Fruit fly (Drosophila melanogaster): ENCODE results near the gene MED30.

Gene MED30

DNA sequence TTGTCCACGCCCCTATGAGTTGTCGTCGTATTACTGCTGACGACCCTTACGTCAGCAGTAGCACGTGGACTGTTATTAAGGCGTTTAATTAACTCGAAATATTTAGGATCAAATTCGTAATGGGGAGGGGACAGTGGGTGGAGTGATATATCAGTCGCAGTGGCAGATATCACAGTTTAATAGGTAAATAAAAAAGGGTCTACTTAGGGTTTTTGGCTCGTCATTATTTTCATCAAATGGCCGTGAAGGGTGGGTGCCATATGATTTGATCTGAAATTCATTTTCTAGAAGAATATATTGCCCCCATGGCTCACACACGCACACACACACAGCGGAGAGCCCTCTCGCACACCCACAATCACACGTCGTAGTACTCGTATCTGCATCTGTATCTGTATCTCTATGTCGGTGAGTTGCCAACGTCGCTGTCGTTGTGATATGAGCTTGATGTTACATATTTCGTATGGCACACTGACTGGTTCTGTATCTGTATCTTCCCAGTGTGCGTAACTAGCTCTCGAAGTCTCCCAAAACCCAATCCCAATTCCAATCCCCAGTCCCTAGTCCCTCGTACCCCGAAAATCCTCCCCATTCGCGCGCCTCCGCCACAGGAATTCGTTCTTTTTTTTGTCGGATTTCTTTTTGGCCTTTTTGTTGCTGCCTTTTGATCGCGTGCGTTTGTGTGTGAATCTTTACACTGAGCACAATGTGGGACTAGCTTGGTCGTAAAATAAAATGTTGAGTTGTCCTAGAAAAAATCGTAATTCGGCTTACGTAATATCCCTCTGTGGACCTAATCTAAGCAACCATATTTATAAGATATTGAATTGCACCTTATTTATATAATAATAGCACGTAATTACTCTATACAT lies 27.2 kb downstream of the MED30 start (continued):
- TF ChIP-seq lov (optimal IDR thresholded peaks at IDR 0.05) (no peak), lov (GFP tag; IDR thresholded peaks at IDR 0.05) (peak; percentile 58; the same call in 1 of the 3 replicates), Antp (GFP tag; optimal IDR thresholded peaks at IDR 0.05) (peak; percentile 16), CG42726 (GFP tag; IDR thresholded peaks at IDR 0.05; ENCODE audit: partially characterized antibody) (no peak), Hmr (GFP tag; optimal IDR thresholded peaks at IDR 0.05) (peak; percentile 1), CG11247 (GFP tag; IDR thresholded peaks at IDR 0.05) (peak; percentile 47; the same call in 1 of the 2 replicates), sens-2 (GFP tag; IDR thresholded peaks at IDR 0.05) (no peak), HmgZ (tag; optimal IDR thresholded peaks at IDR 0.05) (peak; percentile 6), CG13424 (tag; optimal IDR thresholded peaks at IDR 0.05) (peak; percentile 20), sug (tag; optimal IDR thresholded peaks at IDR 0.05) (peak; percentile 65), HLH4C (GFP tag; IDR thresholded peaks at IDR 0.05; ENCODE audit: partially characterized antibody) (no peak), CG9727 (GFP tag; optimal IDR thresholded peaks at IDR 0.05) (peak; percentile 5), zf30C (GFP tag; optimal IDR thresholded peaks at IDR 0.05) (peak; percentile 89), MBD-R2 (GFP tag; IDR thresholded peaks at IDR 0.05) (0 out of 2 replicates have a peak, but pooled peaks have one; percentile 22), NK7.1 (GFP tag; optimal IDR thresholded peaks at IDR 0.05) (no peak), fd102C (GFP tag; optimal IDR thresholded peaks at IDR 0.05) (no peak), Doc2 (GFP tag; IDR thresholded peaks at IDR 0.05) (no peak), crc (GFP tag; optimal IDR thresholded peaks at IDR 0.05) (no peak), CG34376 (GFP tag; optimal IDR thresholded peaks at IDR 0.05) (peak; percentile 65), CG8290 (GFP tag; optimal IDR thresholded peaks at IDR 0.05) (peak; percentile 10), CG8290 (tag; optimal IDR thresholded peaks at IDR 0.05) (no peak), bowl (GFP tag; IDR thresholded peaks at IDR 0.05) (no peak), pfk (GFP tag; optimal IDR thresholded peaks at IDR 0.05) (no peak), seq (GFP tag; IDR thresholded peaks at IDR 0.05) (no peak), CG3847 (GFP tag; IDR thresholded peaks at IDR 0.05) (peak; percentile 57), jumu (GFP tag; optimal IDR thresholded peaks at IDR 0.05) (no peak), CG16863 (GFP tag; optimal IDR thresholded peaks at IDR 0.05) (peak; percentile 19), CG11560 (tag; IDR thresholded peaks at IDR 0.05) (peak; percentile 20; the same call in 1 of the 3 replicates), az2 (GFP tag; optimal IDR thresholded peaks at IDR 0.05) (peak; percentile 34), CG1792 (GFP tag; optimal IDR thresholded peaks at IDR 0.05) (no peak), shn (GFP tag; optimal IDR thresholded peaks at IDR 0.05) (peak; percentile 4), Chrac-16 (GFP tag; optimal IDR thresholded peaks at IDR 0.05) (peak; percentile 36), lola (GFP tag; optimal IDR thresholded peaks at IDR 0.05) (peak in 2 of 3 experiments; percentile 15 to 56), Optix (GFP tag; IDR thresholded peaks at IDR 0.05) (no peak), CHES-1-like (GFP tag; optimal IDR thresholded peaks at IDR 0.05) (no peak), CG31441 (GFP tag; IDR thresholded peaks at IDR 0.05) (no peak), CG5245 (GFP tag; optimal IDR thresholded peaks at IDR 0.05) (no peak), al (GFP tag; IDR thresholded peaks at IDR 0.05) (peak; percentile 57), HLH3B (GFP tag; IDR thresholded peaks at IDR 0.05) (peak; percentile 12; the same call in 1 of the 2 replicates), CG13624 (GFP tag; optimal IDR thresholded peaks at IDR 0.05) (no peak), CG12659 (GFP tag; optimal IDR thresholded peaks at IDR 0.05) (peak; percentile 23), CG10979 (tag; optimal IDR thresholded peaks at IDR 0.05) (peak; percentile 12), Sin3A (optimal IDR thresholded peaks at IDR 0.05) (no peak), CG14710 (tag; optimal IDR thresholded peaks at IDR 0.05) (peak; percentile 9), sob (GFP tag; IDR thresholded peaks at IDR 0.05) (0 out of 2 replicates have a peak, but pooled peaks have one; percentile 23), Poxn (GFP tag; IDR thresholded peaks at IDR 0.05) (no peak), pros (GFP tag; optimal IDR thresholded peaks at IDR 0.05) (peak; percentile 35), CG14860 (GFP tag; IDR thresholded peaks at IDR 0.05; ENCODE audit: partially characterized antibody) (no peak), CG11398 (GFP tag; optimal IDR thresholded peaks at IDR 0.05) (no peak), disco-r (GFP tag; optimal IDR thresholded peaks at IDR 0.05) (no peak)

Data from whole organism, embryonic.